Worm (Caenorhabditis elegans): ENCODE data around the gene ZK899.6.

DNA sequence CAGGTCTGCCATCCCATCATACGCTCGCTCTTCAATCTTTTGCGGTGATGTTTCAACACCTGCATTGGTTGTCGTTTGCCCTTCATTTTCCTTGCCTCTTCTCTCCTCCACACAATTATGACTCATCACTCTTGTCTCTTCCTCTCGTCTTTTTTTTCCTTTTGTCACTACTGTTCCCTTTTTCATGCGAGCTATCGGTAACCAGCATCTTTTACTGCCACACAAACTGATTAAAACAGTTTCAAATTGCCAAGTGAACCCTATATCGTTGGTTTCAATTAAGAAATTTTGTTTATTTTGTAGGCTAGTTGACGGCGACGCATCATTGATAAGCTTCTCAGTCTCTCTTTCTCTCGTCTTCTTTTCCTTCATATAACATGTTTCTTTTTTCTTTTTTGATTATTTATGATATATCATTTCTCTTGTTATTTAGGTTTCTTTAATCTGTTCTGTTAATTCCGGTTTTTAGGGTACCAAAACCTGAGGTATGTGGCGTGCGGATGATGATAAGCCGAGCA is 16.9 kb upstream of the ZK899.6 start, which contains the start of gene ZK899.1:
- TF ChIP-seq skn-1 (tag; optimal IDR thresholded peaks at IDR 0.05) (no peak), ceh-16 (tag; optimal IDR thresholded peaks at IDR 0.05) (no peak), zag-1 (tag; optimal IDR thresholded peaks at IDR 0.05) (no peak), nhr-77 (tag; optimal IDR thresholded peaks at IDR 0.05) (no peak), unc-39 (tag; optimal IDR thresholded peaks at IDR 0.05) (no peak), nhr-237 (tag; optimal IDR thresholded peaks at IDR 0.05) (no peak), lin-39 (tag; optimal IDR thresholded peaks at IDR 0.05) (no peak), nhr-25 (tag; optimal IDR thresholded peaks at IDR 0.05) (peak; percentile 6)

Measured in whole organism, L2 larva.